Worm (Caenorhabditis elegans) whole organism, L3 larva: ENCODE results near the gene T28D6.5.

Experiments
- ceh-9 ChIP-seq: sonication (generic microtip); optimal IDR thresholded peaks from 2 replicates; lab custom pipeline; 2018; ENCODE audit warnings: missing biosample characterization, missing genetic modification characterization
- unc-62 ChIP-seq: fragments of 150-350 bp; sonication (generic microtip); optimal IDR thresholded peaks from 4 replicates; lab custom pipeline; 2014; ENCODE audit warnings: missing biosample characterization, missing genetic modification reagents, missing genetic modification characterization

DNA sequence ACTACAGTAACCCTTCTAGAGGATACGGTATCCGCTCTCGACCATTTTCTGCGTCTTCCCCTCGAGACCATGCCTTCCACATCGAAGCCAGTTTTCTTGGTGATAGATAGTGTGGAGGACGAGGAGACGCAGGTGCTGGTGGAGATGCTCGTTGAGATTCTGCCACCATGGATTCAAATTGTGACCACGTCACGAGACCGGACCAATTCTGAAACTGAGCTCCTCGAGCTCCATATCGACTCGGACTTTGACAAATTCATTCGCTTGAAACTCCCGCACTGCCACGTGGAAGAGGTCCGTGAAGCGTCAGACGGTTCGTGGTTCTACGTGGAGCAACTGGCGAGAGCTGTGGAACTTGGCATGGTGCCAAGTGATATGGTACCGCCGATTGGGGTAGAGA lies 27.9 kb downstream of the T28D6.5 start:
- no peak for TF ChIP-seq ceh-9 (tag; lab: Kevin White, UChicago)
- TF ChIP-seq unc-62 (GFP tag; lab: Kevin White, UChicago) = no peak
